Fruit fly (Drosophila melanogaster) whole organism, embryonic: ENCODE results near the gene IntS10.
A peak's percentile ranks its signal among the peaks of the same experiment; 100 is the strongest.

Source experiments
- Adf1 ChIP-seq: fragments of 200-800 bp; sonication (Bioruptor generic); IDR thresholded peaks from 2 replicates; pipeline ENCODE4 v1.3.6; 2022; ENCODE audit warnings: missing biosample characterization, missing genetic modification characterization
- Awh ChIP-seq: fragments of 200-800 bp; sonication (Bioruptor generic); IDR thresholded peaks from 2 replicates; pipeline ENCODE4, ENCODE4 v1.3.6; 2022; ENCODE audit warnings: missing biosample characterization, missing genetic modification characterization
- C15 ChIP-seq: fragments of 200-800 bp; sonication (Bioruptor generic); IDR thresholded peaks from 3 replicates; pipeline ENCODE4 v1.3.6; 2022; ENCODE audit warnings: missing biosample characterization, missing genetic modification characterization
- CG1024 ChIP-seq: fragments of 200-800 bp; sonication (Bioruptor generic); IDR thresholded peaks from 2 replicates; pipeline ENCODE4 v1.3.6; 2022; ENCODE audit warnings: missing biosample characterization, missing genetic modification characterization
- CG10267 ChIP-seq: fragments of 200-800 bp; sonication (Bioruptor generic); optimal IDR thresholded peaks from 2 replicates; lab custom pipeline; 2018; ENCODE audit warnings: missing biosample characterization, mild to moderate bottlenecking, missing genetic modification characterization, moderate library complexity
- CG10366 ChIP-seq: fragments of 200-800 bp; sonication (Bioruptor generic); IDR thresholded peaks from 2 replicates; pipeline ENCODE4 v1.3.6; 2022; ENCODE audit warnings: missing biosample characterization, missing genetic modification characterization
- CG10543 ChIP-seq: fragments of 200-800 bp; sonication (Bioruptor generic); optimal IDR thresholded peaks from 3 replicates; lab custom pipeline; 2017; ENCODE audit warnings: missing biosample characterization, mild to moderate bottlenecking, missing genetic modification characterization, moderate library complexity
- CG1529 ChIP-seq: fragments of 200-800 bp; sonication (Bioruptor generic); optimal IDR thresholded peaks from 3 replicates; lab custom pipeline; 2018; ENCODE audit warnings: missing biosample characterization, missing genetic modification characterization
- CG15479 ChIP-seq: fragments of 200-800 bp; sonication (Bioruptor generic); optimal IDR thresholded peaks from 3 replicates; lab custom pipeline; 2019; ENCODE audit warnings: missing biosample characterization, mild to moderate bottlenecking, missing genetic modification characterization, moderate library complexity
- CG1603 ChIP-seq: fragments of 200-800 bp; sonication (Bioruptor generic); optimal IDR thresholded peaks from 2 replicates; lab custom pipeline; 2019; ENCODE audit warnings: missing biosample characterization, mild to moderate bottlenecking, missing genetic modification characterization, moderate library complexity
- CG16779 ChIP-seq: fragments of 200-800 bp; sonication (Bioruptor generic); IDR thresholded peaks from 2 replicates; pipeline ENCODE4 v1.3.6; 2022; ENCODE audit warnings: missing biosample characterization, missing genetic modification characterization
- CG31388 ChIP-seq: fragments of 200-800 bp; sonication (Bioruptor generic); optimal IDR thresholded peaks from 2 replicates; lab custom pipeline; 2016; ENCODE audit warnings: missing biosample characterization, missing genetic modification characterization
- CG32767 ChIP-seq: fragments of 200-800 bp; sonication (Bioruptor generic); IDR thresholded peaks from 2 replicates; pipeline ENCODE4 v1.3.6; 2022; ENCODE audit warnings: missing biosample characterization, missing genetic modification characterization
- CG33213 ChIP-seq: fragments of 200-800 bp; sonication (Bioruptor generic); optimal IDR thresholded peaks from 3 replicates; lab custom pipeline; 2016; ENCODE audit warnings: missing biosample characterization, missing genetic modification characterization
- Chrac-16 ChIP-seq: fragments of 200-800 bp; sonication (Bioruptor generic); optimal IDR thresholded peaks from 3 replicates; lab custom pipeline; 2016; ENCODE audit warnings: missing biosample characterization, missing genetic modification characterization
- CkIIα-i1 ChIP-seq: fragments of 200-800 bp; sonication (Bioruptor generic); IDR thresholded peaks from 2 replicates; pipeline ENCODE4 v1.3.6; 2022; ENCODE audit warnings: missing biosample characterization, missing genetic modification characterization
- Gug ChIP-seq: fragments of 200-800 bp; sonication (Bioruptor generic); IDR thresholded peaks from 4 replicates; pipeline ENCODE4 v1.3.6; 2022; ENCODE audit warnings: missing biosample characterization, missing genetic modification characterization
- HLH54F ChIP-seq: fragments of 200-800 bp; sonication (Bioruptor generic); optimal IDR thresholded peaks from 3 replicates; lab custom pipeline; 2016; ENCODE audit warnings: missing biosample characterization, missing genetic modification characterization
- Hmr ChIP-seq: fragments of 200-800 bp; sonication (Bioruptor generic); optimal IDR thresholded peaks from 3 replicates; lab custom pipeline; 2017; ENCODE audit warnings: mild to moderate bottlenecking, missing biosample characterization, missing genetic modification reagents, missing genetic modification characterization
- Lhr ChIP-seq: fragments of 200-800 bp; sonication (Bioruptor generic); optimal IDR thresholded peaks from 3 replicates; lab custom pipeline; 2017; ENCODE audit warnings: mild to moderate bottlenecking, missing biosample characterization, missing genetic modification reagents, missing genetic modification characterization
- MTF-1 ChIP-seq: fragments of 200-800 bp; sonication (Bioruptor generic); optimal IDR thresholded peaks from 2 replicates; lab custom pipeline; 2018; ENCODE audit warnings: missing biosample characterization, mild to moderate bottlenecking, missing genetic modification characterization, borderline replicate concordance
- Med ChIP-seq: fragments of 200-800 bp; sonication (Bioruptor generic); peaks from one replicate; lab custom pipeline; 2016; ENCODE audit warnings: missing biosample characterization, missing genetic modification characterization, mild to moderate bottlenecking, inconsistent platforms, moderate library complexity
- Oaz ChIP-seq: fragments of 200-800 bp; sonication (Bioruptor generic); IDR thresholded peaks from 2 replicates; pipeline ENCODE4 v1.3.6; 2022; ENCODE audit warnings: missing biosample characterization, missing genetic modification characterization
- Opbp ChIP-seq: fragments of 200-800 bp; sonication (Bioruptor generic); IDR thresholded peaks from 3 replicates; pipeline ENCODE4 v1.3.6; 2022; ENCODE audit warnings: missing biosample characterization, missing genetic modification characterization; ENCODE audit not compliant: partially characterized antibody
- PHDP ChIP-seq: fragments of 200-800 bp; sonication (Bioruptor generic); optimal IDR thresholded peaks from 3 replicates; lab custom pipeline; 2018; ENCODE audit warnings: missing biosample characterization, mild to moderate bottlenecking, missing genetic modification characterization, moderate library complexity
- Rfx ChIP-seq: fragments of 200-800 bp; sonication (Bioruptor generic); IDR thresholded peaks from 2 replicates; pipeline ENCODE4 v1.3.6; 2022; ENCODE audit warnings: missing biosample characterization, missing genetic modification characterization
- Ssrp ChIP-seq: fragments of 200-800 bp; sonication (Bioruptor generic); optimal IDR thresholded peaks from 2 replicates; lab custom pipeline; 2018; ENCODE audit warnings: missing biosample characterization, mild to moderate bottlenecking, missing genetic modification characterization, moderate library complexity
- ash1 ChIP-seq: fragments of 200-800 bp; sonication (Bioruptor generic); optimal IDR thresholded peaks from 2 replicates; lab custom pipeline; 2018; ENCODE audit warnings: missing biosample characterization, mild to moderate bottlenecking, missing genetic modification characterization
- crc ChIP-seq: fragments of 200-800 bp; sonication (Bioruptor generic); optimal IDR thresholded peaks from 2 replicates; lab custom pipeline; 2016; ENCODE audit warnings: missing biosample characterization, missing genetic modification characterization
- eyg ChIP-seq: fragments of 200-800 bp; sonication (Bioruptor generic); optimal IDR thresholded peaks from 3 replicates; lab custom pipeline; 2016; ENCODE audit warnings: missing biosample characterization, missing genetic modification characterization
- gem ChIP-seq: fragments of 200-800 bp; sonication (Bioruptor generic); optimal IDR thresholded peaks from 2 replicates; lab custom pipeline; 2019; ENCODE audit warnings: missing biosample characterization, mild to moderate bottlenecking, missing genetic modification characterization, moderate library complexity
- hkb ChIP-seq, 2 experiments: fragments of 200-800 bp in 1 of 2; fragments of >200 bp in 1 of 2; sonication (Bioruptor generic) in 1 of 2; IDR thresholded peaks in 1 of 2; optimal IDR thresholded peaks in 1 of 2; 2 replicates each; pipeline versions ENCODE4 v1.3.6 to Lab custom; 2017 to 2022; ENCODE audit warnings: missing biosample characterization in 1 of 2, missing genetic modification characterization in 1 of 2
- knrl ChIP-seq: fragments of 200-800 bp; sonication (Bioruptor generic); IDR thresholded peaks from 3 replicates; pipeline ENCODE4 v1.3.6; 2022; ENCODE audit warnings: missing biosample characterization, missing genetic modification characterization; ENCODE audit not compliant: partially characterized antibody
- pan ChIP-seq, 4 experiments: fragments of >200 bp in 3 of 4; fragments of 200-800 bp in 1 of 4; sonication (Bioruptor generic) in 1 of 4; optimal IDR thresholded peaks in 3 of 4; IDR thresholded peaks in 1 of 4; 2 replicates each; pipeline versions ENCODE4 v1.3.6 to Lab custom; 2017 to 2022; ENCODE audit warnings: missing biosample characterization in 2 of 4, missing genetic modification characterization in 2 of 4, mixed read lengths in 1 of 4
- prd ChIP-seq, 3 experiments: fragments of >200 bp in 2 of 3; fragments of 200-800 bp in 1 of 3; sonication (Bioruptor generic) in 1 of 3; optimal IDR thresholded peaks in 2 of 3; IDR thresholded peaks in 1 of 3; 2 replicates in 2 of 3; 3 replicates in 1 of 3; pipeline versions ENCODE4 v1.3.6 to Lab custom; 2017 to 2022; ENCODE audit warnings: missing biosample characterization in 1 of 3, missing genetic modification characterization in 1 of 3
- sd ChIP-seq: fragments of 200-800 bp; sonication (Bioruptor generic); optimal IDR thresholded peaks from 3 replicates; lab custom pipeline; 2018; ENCODE audit warnings: missing biosample characterization, mild to moderate bottlenecking, missing genetic modification characterization, moderate library complexity
- sens ChIP-seq: fragments of 200-800 bp; sonication (Bioruptor generic); peaks from one replicate; lab custom pipeline; 2016; ENCODE audit warnings: missing biosample characterization, missing genetic modification characterization
- stc ChIP-seq: fragments of 200-800 bp; sonication (Bioruptor generic); IDR thresholded peaks from 2 replicates; pipeline ENCODE4 v1.3.6; 2022; ENCODE audit warnings: missing biosample characterization, missing genetic modification characterization
- zfh2 ChIP-seq: fragments of 200-800 bp; sonication (Bioruptor generic); optimal IDR thresholded peaks from 2 replicates; lab custom pipeline; 2016; ENCODE audit warnings: missing biosample characterization, missing genetic modification characterization

The IntS10 gene

DNA sequence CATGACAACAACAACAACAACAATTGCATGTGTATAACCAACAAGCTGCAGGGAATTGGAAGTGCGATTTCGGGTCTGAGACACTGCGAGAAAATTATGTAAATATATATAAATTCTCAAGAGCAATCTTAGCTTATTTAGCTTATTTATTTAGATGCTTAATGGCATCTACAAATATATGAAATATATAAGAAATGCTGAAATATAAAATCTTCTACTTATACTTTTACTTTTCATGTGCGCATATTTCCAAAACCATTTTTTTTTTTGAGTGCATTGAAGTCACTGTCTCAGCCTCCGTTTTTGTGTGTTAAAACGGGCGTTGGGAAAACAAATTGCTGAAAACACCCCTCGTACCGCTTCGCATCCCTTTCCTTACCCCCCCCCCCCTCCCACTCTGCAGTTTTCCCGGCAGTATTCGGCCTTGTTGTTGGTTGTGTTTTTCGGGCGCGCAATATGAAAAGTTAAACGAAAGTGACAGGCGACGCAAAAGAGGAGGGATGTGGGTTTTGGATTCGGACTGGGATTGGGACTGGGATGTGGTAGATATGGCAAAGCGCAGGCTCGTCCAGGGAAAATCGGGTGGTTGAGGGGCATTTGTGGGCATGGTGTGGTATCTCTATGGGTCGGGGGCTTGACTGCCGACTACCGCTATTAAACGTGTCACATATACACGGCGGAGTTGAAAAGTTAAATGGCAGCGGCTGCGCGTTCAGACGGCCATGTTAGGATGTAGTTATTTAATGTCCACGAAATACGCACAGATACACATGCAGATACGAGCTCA is 48.9 kb downstream of the IntS10 start (continued):
- no peak for TF ChIP-seq knrl (GFP tag; lab: Robert Waterston, UW)
- peak; percentile 51 for TF ChIP-seq CG1024 (GFP tag; lab: Robert Waterston, UW)
- TF ChIP-seq HLH54F (GFP tag; lab: Kevin White, UChicago): no peak
- TF ChIP-seq MTF-1: no peak
- TF ChIP-seq CG15479 (GFP tag; lab: Kevin White, UChicago): no peak
- no peak for TF ChIP-seq Adf1
- no peak for TF ChIP-seq prd (optimal IDR thresholded peaks at IDR 0.05; lab: Kevin White, UChicago)
- TF ChIP-seq prd (GFP tag; IDR thresholded peaks at IDR 0.05; lab: Robert Waterston, UW): peak; percentile 83; the same call in 2 of the 3 replicates
- TF ChIP-seq Opbp: peak; percentile 35; the same call in 1 of the 3 replicates

dm6 chr3L:3856004-3856403 is 49.5 kb downstream of the IntS10 start:
- no peak for TF ChIP-seq zfh2 (GFP tag; lab: Kevin White, UChicago)
- no peak for TF ChIP-seq CG10366 (GFP tag; lab: Robert Waterston, UW)
- TF ChIP-seq sens (GFP tag; lab: Kevin White, UChicago): peak; percentile 53
- TF ChIP-seq Hmr (GFP tag; lab: Kevin White, UChicago): peak; percentile 10
- TF ChIP-seq CG10543 (GFP tag; lab: Kevin White, UChicago): no peak
- TF ChIP-seq pan (optimal IDR thresholded peaks at IDR 0.05; lab: Kevin White, UChicago): no peak
- TF ChIP-seq pan (GFP tag; optimal IDR thresholded peaks at IDR 0.05 in 1 of 2, IDR thresholded peaks at IDR 0.05 in 1 of 2): peak in 1 of 2 experiments; percentile 51
- no peak for TF ChIP-seq CG1529
- no peak for TF ChIP-seq ash1 (GFP tag; lab: Kevin White, UChicago)
- TF ChIP-seq gem: no peak
- peak; percentile 62 for TF ChIP-seq Med (GFP tag; lab: Kevin White, UChicago)
- peak; percentile 82 for TF ChIP-seq Awh (GFP tag; lab: Robert Waterston, UW)
- TF ChIP-seq CG31388 (GFP tag; lab: Kevin White, UChicago): no peak
- no peak for TF ChIP-seq Oaz (GFP tag; lab: Robert Waterston, UW)
- TF ChIP-seq eyg (GFP tag; lab: Kevin White, UChicago): no peak
- TF ChIP-seq CG1603: no peak
- TF ChIP-seq CkIIα-i1 (GFP tag; lab: Robert Waterston, UW): no peak
- no peak for TF ChIP-seq Chrac-16 (GFP tag; lab: Kevin White, UChicago)
- TF ChIP-seq PHDP (tag; lab: Kevin White, UChicago): peak; percentile 9
- TF ChIP-seq CG10267 (tag; lab: Kevin White, UChicago): no peak
- no peak for TF ChIP-seq crc (GFP tag; lab: Kevin White, UChicago)
- TF ChIP-seq Lhr (GFP tag; lab: Kevin White, UChicago): no peak
- TF ChIP-seq Rfx (GFP tag; lab: Robert Waterston, UW): peak; percentile 17; the same call in 1 of the 2 replicates
- TF ChIP-seq hkb (optimal IDR thresholded peaks at IDR 0.05; lab: Kevin White, UChicago): no peak
- TF ChIP-seq hkb (GFP tag; IDR thresholded peaks at IDR 0.05; lab: Robert Waterston, UW): no peak
- TF ChIP-seq C15 (GFP tag; lab: Robert Waterston, UW): no peak
- TF ChIP-seq CG16779 (GFP tag; lab: Robert Waterston, UW): no peak
- TF ChIP-seq Gug: no peak
- TF ChIP-seq stc (GFP tag; lab: Robert Waterston, UW): 0 out of 2 replicates have a peak, but pooled peaks have one; percentile 13
- TF ChIP-seq CG32767 (GFP tag; lab: Robert Waterston, UW): no peak
- TF ChIP-seq Ssrp (tag; lab: Kevin White, UChicago): no peak
- TF ChIP-seq CG33213: no peak
- peak; percentile 41 for TF ChIP-seq sd (tag; lab: Kevin White, UChicago)
